Fruit fly (Drosophila melanogaster): ENCODE data around the gene Andorra.

Andorra gene

DNA sequence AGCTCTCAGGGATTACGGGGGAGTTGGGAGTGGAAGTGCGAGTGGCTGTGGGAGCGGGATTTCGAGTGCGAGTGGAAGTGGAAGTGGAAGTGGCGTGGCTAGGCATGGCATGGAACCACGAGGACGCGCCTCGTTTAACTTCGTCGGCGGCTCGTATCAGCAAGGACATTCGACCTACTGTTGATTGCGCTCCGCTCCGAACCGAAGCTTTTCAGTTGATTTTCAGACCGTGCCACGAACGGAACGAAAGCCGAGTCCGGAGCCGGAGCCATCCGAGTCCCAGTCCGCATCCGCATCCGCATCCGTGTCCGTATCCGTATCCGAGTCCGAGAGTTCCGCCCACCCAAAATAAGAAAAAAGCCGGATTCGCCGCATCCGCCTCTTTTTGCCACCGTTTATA, 6.7 kb upstream of the Andorra start:
- TF ChIP-seq CG15710 (tag; optimal IDR thresholded peaks at IDR 0.05), result no peak
- TF ChIP-seq CG8159 (tag; optimal IDR thresholded peaks at IDR 0.05), result no peak
- no peak for TF ChIP-seq CG17806 (tag; optimal IDR thresholded peaks at IDR 0.05)
- TF ChIP-seq Ets98B (GFP tag; IDR thresholded peaks at IDR 0.05), result no peak
- no peak for TF ChIP-seq D1 (tag; optimal IDR thresholded peaks at IDR 0.05)
- TF ChIP-seq CG8301 (tag; optimal IDR thresholded peaks at IDR 0.05), result no peak
- no peak for TF ChIP-seq rn (GFP tag; IDR thresholded peaks at IDR 0.05)
- TF ChIP-seq CG4496 (GFP tag; IDR thresholded peaks at IDR 0.05), result no peak
- no peak for TF ChIP-seq CG9948 (tag; optimal IDR thresholded peaks at IDR 0.05)
- TF ChIP-seq CG12605 (GFP tag; IDR thresholded peaks at IDR 0.05), result no peak
- no peak for TF ChIP-seq CG14655 (GFP tag; optimal IDR thresholded peaks at IDR 0.05)
- no peak for TF ChIP-seq CG10348 (GFP tag; IDR thresholded peaks at IDR 0.05)
- TF ChIP-seq CG13204 (GFP tag; optimal IDR thresholded peaks at IDR 0.05), result no peak

DNA sequence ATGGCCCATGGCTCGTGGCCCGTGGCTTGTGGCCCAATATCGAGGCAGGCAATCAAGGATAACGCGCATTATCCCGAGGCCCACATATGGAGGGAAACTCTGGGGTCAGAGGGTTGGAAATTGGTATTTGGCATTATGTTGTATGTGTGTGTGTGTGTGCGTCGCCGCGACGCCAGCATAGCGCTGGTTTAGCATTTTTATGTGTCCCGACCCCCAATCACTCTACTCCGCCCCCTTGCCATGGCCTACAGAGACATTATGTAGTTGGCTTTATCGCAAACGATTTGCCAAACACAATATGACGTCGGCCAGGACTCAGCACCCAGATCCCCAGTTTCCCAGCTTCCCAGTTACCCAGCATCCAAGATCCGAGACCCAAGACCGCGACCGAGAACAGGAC, 1.9 kb upstream of the Andorra start:
- TF ChIP-seq CG8301 (tag; optimal IDR thresholded peaks at IDR 0.05) (no peak), Snoo (tag; optimal IDR thresholded peaks at IDR 0.05) (no peak), CG10348 (GFP tag; IDR thresholded peaks at IDR 0.05) (no peak), gl (tag; optimal IDR thresholded peaks at IDR 0.05) (no peak), D1 (tag; optimal IDR thresholded peaks at IDR 0.05) (no peak)

DNA sequence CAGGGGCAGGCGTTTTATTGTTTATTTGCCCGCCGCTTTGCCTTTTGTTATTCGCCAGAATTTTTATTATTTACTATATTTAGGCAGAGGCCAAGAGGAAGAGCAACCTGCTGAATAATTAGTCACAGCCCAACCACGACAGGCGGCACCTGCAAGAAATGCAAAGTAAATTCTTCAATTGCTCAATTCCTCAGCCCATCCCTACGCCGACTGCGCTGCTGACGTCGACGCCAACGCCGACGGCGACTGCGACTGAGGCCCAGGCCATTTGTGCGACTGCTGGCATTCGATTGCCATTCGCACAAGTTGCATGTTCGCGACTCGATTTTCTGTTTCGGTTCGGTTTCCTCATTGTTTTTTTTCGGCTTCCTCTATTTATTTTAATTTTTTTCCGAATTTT, 2.0 kb downstream of the Andorra start, which contains the start of gene Frq2:
Frq2 (plus strand) TSS at position 301 of the 400 bp plus-strand sequence.
- no peak for TF ChIP-seq fd96Ca (GFP tag; IDR thresholded peaks at IDR 0.05)
- TF ChIP-seq D1 (tag; optimal IDR thresholded peaks at IDR 0.05), result no peak
- no peak for TF ChIP-seq CG17806 (tag; optimal IDR thresholded peaks at IDR 0.05)
- no peak for TF ChIP-seq gl (tag; optimal IDR thresholded peaks at IDR 0.05)
- no peak for TF ChIP-seq rn (GFP tag; IDR thresholded peaks at IDR 0.05)
- no peak for TF ChIP-seq CG4496 (GFP tag; IDR thresholded peaks at IDR 0.05)
- TF ChIP-seq Pif1B (GFP tag; optimal IDR thresholded peaks at IDR 0.05), result no peak
- no peak for TF ChIP-seq Ets98B (GFP tag; IDR thresholded peaks at IDR 0.05)
- TF ChIP-seq CG10348 (GFP tag; IDR thresholded peaks at IDR 0.05), result no peak
- TF ChIP-seq CG8301 (tag; optimal IDR thresholded peaks at IDR 0.05), result no peak
- no peak for TF ChIP-seq CG34367 (tag; optimal IDR thresholded peaks at IDR 0.05)
- no peak for TF ChIP-seq CG14655 (GFP tag; optimal IDR thresholded peaks at IDR 0.05)
- no peak for TF ChIP-seq Pif1A (GFP tag; optimal IDR thresholded peaks at IDR 0.05)
- no peak for TF ChIP-seq CG32121 (GFP tag; IDR thresholded peaks at IDR 0.05)
- no peak for TF ChIP-seq CG8159 (tag; optimal IDR thresholded peaks at IDR 0.05)
- no peak for TF ChIP-seq EcR (GFP tag; optimal IDR thresholded peaks at IDR 0.05)
- TF ChIP-seq Snoo (tag; optimal IDR thresholded peaks at IDR 0.05), result no peak
- no peak for TF ChIP-seq CG12605 (GFP tag; IDR thresholded peaks at IDR 0.05)
- no peak for TF ChIP-seq CG15710 (tag; optimal IDR thresholded peaks at IDR 0.05)
- TF ChIP-seq CG9948 (tag; optimal IDR thresholded peaks at IDR 0.05), result no peak

DNA sequence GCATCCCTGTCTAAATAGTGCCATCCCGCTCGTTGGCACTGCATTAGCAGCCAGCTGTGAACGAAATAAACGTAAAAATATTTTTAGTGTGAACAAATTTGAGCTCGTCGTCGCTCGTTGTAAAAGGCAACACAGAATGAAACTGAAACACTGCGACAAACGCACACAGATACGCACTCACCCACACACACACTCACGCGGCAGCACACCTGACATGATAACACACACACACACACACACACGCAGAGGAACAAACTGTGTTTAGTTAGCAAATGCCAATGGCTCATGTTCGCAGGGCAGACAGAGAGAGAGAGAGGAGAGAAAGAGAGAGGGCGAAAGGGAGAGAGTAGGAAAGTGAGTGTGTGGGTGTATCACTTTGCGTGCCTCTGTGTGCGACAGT, 20.3 kb downstream of the Andorra start:
- TF ChIP-seq CG12605 (GFP tag; IDR thresholded peaks at IDR 0.05) (no peak), CG14655 (GFP tag; optimal IDR thresholded peaks at IDR 0.05) (no peak), gl (tag; optimal IDR thresholded peaks at IDR 0.05) (no peak), CG8159 (tag; optimal IDR thresholded peaks at IDR 0.05) (no peak), EcR (GFP tag; optimal IDR thresholded peaks at IDR 0.05) (no peak), CG13204 (GFP tag; optimal IDR thresholded peaks at IDR 0.05) (no peak), CG34367 (tag; optimal IDR thresholded peaks at IDR 0.05) (no peak), D1 (tag; optimal IDR thresholded peaks at IDR 0.05) (no peak), Pif1A (GFP tag; optimal IDR thresholded peaks at IDR 0.05) (no peak), CG17806 (tag; optimal IDR thresholded peaks at IDR 0.05) (no peak), CG4496 (GFP tag; IDR thresholded peaks at IDR 0.05) (no peak), CG15710 (tag; optimal IDR thresholded peaks at IDR 0.05) (no peak), Pif1B (GFP tag; optimal IDR thresholded peaks at IDR 0.05) (no peak), CG8301 (tag; optimal IDR thresholded peaks at IDR 0.05) (no peak), CG32121 (GFP tag; IDR thresholded peaks at IDR 0.05) (no peak), Ets98B (GFP tag; IDR thresholded peaks at IDR 0.05) (no peak), fd96Ca (GFP tag; IDR thresholded peaks at IDR 0.05) (no peak), rn (GFP tag; IDR thresholded peaks at IDR 0.05) (no peak), CG9948 (tag; optimal IDR thresholded peaks at IDR 0.05) (no peak)

DNA sequence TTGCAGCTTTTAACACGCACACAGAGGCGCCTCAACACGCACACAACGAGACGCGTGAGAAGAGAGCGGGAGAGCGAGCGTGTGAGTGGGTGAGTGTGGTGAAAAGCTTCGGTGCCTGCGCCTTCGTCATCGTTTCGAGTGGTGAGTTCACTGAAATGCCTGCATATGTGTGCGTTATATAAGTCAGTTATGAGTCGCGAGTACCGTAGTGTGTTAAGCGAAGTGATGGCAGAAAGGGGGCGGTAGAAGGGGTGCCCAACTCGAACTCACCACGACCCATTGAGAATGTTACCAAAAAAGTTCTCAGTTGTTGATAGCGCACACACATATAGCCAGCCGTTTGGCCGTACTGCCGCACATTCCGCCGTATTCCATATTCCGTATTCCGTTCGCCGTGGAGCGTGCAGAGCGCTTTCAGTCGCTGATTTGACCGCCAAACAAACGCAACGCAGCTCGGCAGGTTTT, 24.3 kb downstream of the Andorra start, which contains the start of gene Frq1:
Frq1 (plus strand) TSS at position 415 of the 465 bp plus-strand sequence.
- no peak for TF ChIP-seq CG10348 (GFP tag; IDR thresholded peaks at IDR 0.05)
- TF ChIP-seq CG12605 (GFP tag; IDR thresholded peaks at IDR 0.05), result no peak
- no peak for TF ChIP-seq CG13204 (GFP tag; optimal IDR thresholded peaks at IDR 0.05)
- no peak for TF ChIP-seq fd96Ca (GFP tag; IDR thresholded peaks at IDR 0.05)

DNA sequence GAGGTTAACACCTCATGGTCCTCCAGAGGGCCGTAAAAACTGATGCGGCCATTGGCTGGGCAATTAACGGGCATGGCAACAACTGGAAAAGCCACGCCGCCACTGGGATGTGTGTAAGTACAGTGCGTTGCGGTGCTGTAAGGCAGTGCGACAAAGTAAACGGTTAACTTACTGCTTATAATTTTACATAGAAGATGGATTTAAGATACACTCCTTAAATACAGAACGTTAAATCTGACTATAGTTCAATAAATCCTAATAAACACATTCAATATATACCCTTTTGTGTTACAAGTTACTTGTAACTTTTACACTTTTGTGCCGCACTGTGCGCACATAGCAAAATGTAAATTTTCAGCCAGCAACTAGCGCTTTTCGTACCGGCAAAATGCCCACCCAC, 26.3 kb downstream of the Andorra start:
- TF ChIP-seq fd96Ca (GFP tag; IDR thresholded peaks at IDR 0.05) (no peak), CG14655 (GFP tag; optimal IDR thresholded peaks at IDR 0.05) (no peak), gl (tag; optimal IDR thresholded peaks at IDR 0.05) (no peak)

DNA sequence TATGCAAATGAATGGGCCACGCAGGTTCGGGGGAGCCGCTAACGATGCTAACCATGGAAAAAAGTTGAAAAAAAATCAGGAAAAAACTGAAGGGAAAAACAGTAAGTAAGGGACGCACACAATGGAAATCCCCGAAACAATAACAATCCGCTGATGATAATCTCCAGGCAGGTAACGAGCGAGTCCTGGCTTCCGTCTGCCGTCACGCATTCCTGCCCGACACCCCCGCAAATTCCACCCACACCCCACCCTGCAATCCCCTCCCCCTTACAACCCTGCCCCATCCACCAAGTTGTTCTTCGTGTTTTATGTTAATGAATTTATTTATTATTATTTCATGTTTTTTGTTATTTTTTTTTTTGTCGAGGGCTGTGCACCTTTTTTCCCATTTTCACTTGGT, 27.9 kb downstream of the Andorra start:
- TF ChIP-seq CG8159 (tag; optimal IDR thresholded peaks at IDR 0.05) (no peak), Pif1B (GFP tag; optimal IDR thresholded peaks at IDR 0.05) (no peak), Ets98B (GFP tag; IDR thresholded peaks at IDR 0.05) (no peak), CG14655 (GFP tag; optimal IDR thresholded peaks at IDR 0.05) (no peak), CG9948 (tag; optimal IDR thresholded peaks at IDR 0.05) (no peak), CG13204 (GFP tag; optimal IDR thresholded peaks at IDR 0.05) (no peak), CG10348 (GFP tag; IDR thresholded peaks at IDR 0.05) (no peak), CG12605 (GFP tag; IDR thresholded peaks at IDR 0.05) (no peak), CG34367 (tag; optimal IDR thresholded peaks at IDR 0.05) (no peak), Pif1A (GFP tag; optimal IDR thresholded peaks at IDR 0.05) (no peak), fd96Ca (GFP tag; IDR thresholded peaks at IDR 0.05) (no peak)
